Fruit fly (Drosophila melanogaster) whole organism, prepupa: ENCODE results near the gene Mcm7.

ENCODE experiments used
- CG10669 ChIP-seq: fragments of 200-800 bp; sonication (Bioruptor generic); optimal IDR thresholded peaks from 3 replicates; lab custom pipeline; 2018; ENCODE audit warnings: missing biosample characterization, mild to moderate bottlenecking, missing genetic modification characterization, moderate library complexity
- CG11294 ChIP-seq: fragments of 200-800 bp; sonication (Bioruptor generic); IDR thresholded peaks from 2 replicates; pipeline ENCODE4 v1.3.6; 2022; ENCODE audit warnings: missing biosample characterization, missing genetic modification characterization
- CG11762 ChIP-seq: fragments of 200-800 bp; sonication (Bioruptor generic); optimal IDR thresholded peaks from 3 replicates; lab custom pipeline; 2016; ENCODE audit warnings: missing biosample characterization, missing genetic modification characterization; ENCODE audit not compliant: insufficient read depth
- CG15336 ChIP-seq: fragments of 200-800 bp; sonication (Bioruptor generic); IDR thresholded peaks from 2 replicates; pipeline ENCODE4 v1.3.6; 2022; ENCODE audit warnings: missing biosample characterization, missing genetic modification characterization
- CG16779 ChIP-seq: fragments of 200-800 bp; sonication (Bioruptor generic); optimal IDR thresholded peaks from 3 replicates; lab custom pipeline; 2017; ENCODE audit warnings: missing biosample characterization, mild to moderate bottlenecking, missing genetic modification characterization
- CG3032 ChIP-seq: fragments of 200-800 bp; optimal IDR thresholded peaks from 2 replicates; lab custom pipeline; 2019; ENCODE audit warnings: missing biosample characterization, mild to moderate bottlenecking, missing genetic modification characterization, moderate library complexity
- CG32006 ChIP-seq: fragments of 200-800 bp; sonication (Bioruptor generic); optimal IDR thresholded peaks from 3 replicates; lab custom pipeline; 2017; ENCODE audit warnings: missing biosample characterization, mild to moderate bottlenecking, missing genetic modification characterization
- CG3919 ChIP-seq: fragments of 200-800 bp; sonication (Bioruptor generic); optimal IDR thresholded peaks from 3 replicates; lab custom pipeline; 2016; ENCODE audit warnings: missing biosample characterization, missing genetic modification characterization
- CG4318 ChIP-seq: fragments of 200-800 bp; sonication (Bioruptor generic); optimal IDR thresholded peaks from 3 replicates; lab custom pipeline; 2017; ENCODE audit warnings: missing biosample characterization, mild to moderate bottlenecking, missing genetic modification characterization
- CG6163 ChIP-seq: fragments of 200-800 bp; sonication (Bioruptor generic); IDR thresholded peaks from 3 replicates; pipeline ENCODE4 v1.3.6; 2022; ENCODE audit warnings: missing biosample characterization, missing genetic modification characterization
- CG6276 ChIP-seq: fragments of 200-800 bp; sonication (Bioruptor generic); optimal IDR thresholded peaks from 2 replicates; lab custom pipeline; 2017; ENCODE audit warnings: missing biosample characterization, mild to moderate bottlenecking, missing genetic modification characterization
- CG6808 ChIP-seq: fragments of 200-800 bp; sonication (Bioruptor generic); optimal IDR thresholded peaks from 3 replicates; lab custom pipeline; 2017; ENCODE audit warnings: missing biosample characterization, missing genetic modification characterization, mild to moderate bottlenecking, moderate library complexity, missing genetic modification reagents
- CG6854 ChIP-seq: fragments of 200-800 bp; sonication (Bioruptor generic); optimal IDR thresholded peaks from 2 replicates; lab custom pipeline; 2017; ENCODE audit warnings: missing biosample characterization, mild to moderate bottlenecking, missing genetic modification characterization
- CG8119 ChIP-seq: fragments of 200-800 bp; sonication (Bioruptor generic); IDR thresholded peaks from 3 replicates; pipeline ENCODE4 v1.3.6; 2022; ENCODE audit warnings: missing biosample characterization, missing genetic modification characterization
- CG8319 ChIP-seq: fragments of 200-800 bp; sonication (Bioruptor generic); optimal IDR thresholded peaks from 3 replicates; lab custom pipeline; 2016; ENCODE audit warnings: missing biosample characterization, missing genetic modification characterization
- Eip75B ChIP-seq: fragments of 200-800 bp; sonication (Bioruptor generic); optimal IDR thresholded peaks from 3 replicates; lab custom pipeline; 2016; ENCODE audit warnings: missing biosample characterization, missing genetic modification characterization
- Eip78C ChIP-seq: fragments of 200-800 bp; sonication (Bioruptor generic); peaks from one replicate; lab custom pipeline; 2016; ENCODE audit warnings: missing biosample characterization, missing genetic modification characterization
- Ets96B ChIP-seq: fragments of 200-800 bp; optimal IDR thresholded peaks from 2 replicates; lab custom pipeline; 2019; ENCODE audit warnings: missing biosample characterization, mild to moderate bottlenecking, missing genetic modification characterization, moderate library complexity
- Gug ChIP-seq: fragments of 200-800 bp; sonication (Bioruptor generic); IDR thresholded peaks from 2 replicates; pipeline ENCODE4 v1.3.6; 2022; ENCODE audit warnings: missing biosample characterization, missing genetic modification characterization
- Hr38 ChIP-seq: sonication (Bioruptor generic); optimal IDR thresholded peaks from 2 replicates; lab custom pipeline; 2016; ENCODE audit warnings: missing biosample characterization, missing genetic modification characterization
- Hr39 ChIP-seq: fragments of 200-800 bp; sonication (Bioruptor generic); optimal IDR thresholded peaks from 2 replicates; lab custom pipeline; 2016; ENCODE audit warnings: missing biosample characterization, missing genetic modification characterization
- Hr4 ChIP-seq: fragments of 200-800 bp; sonication (Bioruptor generic); optimal IDR thresholded peaks from 3 replicates; lab custom pipeline; 2016; ENCODE audit warnings: missing biosample characterization, missing genetic modification characterization
- OdsH ChIP-seq: fragments of 200-800 bp; sonication (Bioruptor generic); optimal IDR thresholded peaks from 3 replicates; lab custom pipeline; 2016; ENCODE audit warnings: missing biosample characterization, missing genetic modification characterization
- Sox102F ChIP-seq: fragments of 200-800 bp; sonication (Bioruptor generic); optimal IDR thresholded peaks from 2 replicates; lab custom pipeline; 2016; ENCODE audit warnings: missing biosample characterization, mild to moderate bottlenecking, missing genetic modification characterization
- Sox14 ChIP-seq: fragments of 200-800 bp; sonication (Bioruptor generic); optimal IDR thresholded peaks from 3 replicates; lab custom pipeline; 2016; ENCODE audit warnings: missing biosample characterization, missing genetic modification characterization
- achi ChIP-seq: fragments of 200-800 bp; sonication (Bioruptor generic); optimal IDR thresholded peaks from 3 replicates; lab custom pipeline; 2016; ENCODE audit warnings: missing biosample characterization, missing genetic modification characterization
- acj6 ChIP-seq: fragments of 200-800 bp; sonication (Bioruptor generic); optimal IDR thresholded peaks from 3 replicates; lab custom pipeline; 2016; ENCODE audit warnings: missing biosample characterization, missing genetic modification characterization
- cyc ChIP-seq: fragments of 200-800 bp; sonication (Bioruptor generic); optimal IDR thresholded peaks from 3 replicates; lab custom pipeline; 2016; ENCODE audit warnings: missing biosample characterization, missing genetic modification characterization
- dac ChIP-seq: fragments of 200-800 bp; sonication (Bioruptor generic); optimal IDR thresholded peaks from 2 replicates; lab custom pipeline; 2017; ENCODE audit warnings: missing biosample characterization, mild to moderate bottlenecking, missing genetic modification characterization
- dsx ChIP-seq: fragments of 200-800 bp; optimal IDR thresholded peaks from 3 replicates; lab custom pipeline; 2019; ENCODE audit warnings: missing biosample characterization, mild to moderate bottlenecking, missing genetic modification characterization, moderate library complexity; ENCODE audit not compliant: poor library complexity, severe bottlenecking
- esn ChIP-seq: fragments of 200-800 bp; sonication (Bioruptor generic); optimal IDR thresholded peaks from 2 replicates; lab custom pipeline; 2016; ENCODE audit warnings: missing biosample characterization, mild to moderate bottlenecking, missing genetic modification characterization, moderate library complexity
- fd59A ChIP-seq: fragments of 200-800 bp; sonication (Bioruptor generic); optimal IDR thresholded peaks from 2 replicates; lab custom pipeline; 2017; ENCODE audit warnings: missing biosample characterization, mild to moderate bottlenecking, missing genetic modification characterization, missing genetic modification reagents
- fkh ChIP-seq: fragments of 200-800 bp; sonication (Bioruptor generic); optimal IDR thresholded peaks from 3 replicates; lab custom pipeline; 2017; ENCODE audit warnings: missing biosample characterization, mild to moderate bottlenecking, missing genetic modification characterization, moderate library complexity
- lz ChIP-seq: fragments of 200-800 bp; sonication (Bioruptor generic); optimal IDR thresholded peaks from 3 replicates; lab custom pipeline; 2016; ENCODE audit warnings: missing biosample characterization, missing genetic modification characterization
- net ChIP-seq: fragments of 200-800 bp; sonication (Bioruptor generic); optimal IDR thresholded peaks from 3 replicates; lab custom pipeline; 2016; ENCODE audit warnings: missing biosample characterization, missing genetic modification characterization
- pdm3 ChIP-seq: fragments of 200-800 bp; sonication (Bioruptor generic); optimal IDR thresholded peaks from 3 replicates; lab custom pipeline; 2016; ENCODE audit warnings: missing biosample characterization, missing genetic modification characterization
- salr ChIP-seq, 2 experiments: fragments of 200-800 bp; sonication (Bioruptor generic); optimal IDR thresholded peaks; 3 replicates each; lab custom pipeline; 2016 to 2018; ENCODE audit warnings: missing biosample characterization in 2 of 2, missing genetic modification characterization in 2 of 2, mild to moderate bottlenecking in 1 of 2
- spab ChIP-seq: fragments of 200-800 bp; sonication (Bioruptor generic); optimal IDR thresholded peaks from 2 replicates; lab custom pipeline; 2017; ENCODE audit warnings: missing biosample characterization, mild to moderate bottlenecking, missing genetic modification characterization, missing genetic modification reagents
- ss ChIP-seq, 2 experiments: fragments of 200-800 bp; sonication (Bioruptor generic); optimal IDR thresholded peaks; 2 replicates in 1 of 2; 3 replicates in 1 of 2; lab custom pipeline; 2017 to 2018; ENCODE audit warnings: mild to moderate bottlenecking in 2 of 2, missing biosample characterization in 2 of 2, missing genetic modification characterization in 2 of 2, moderate library complexity in 1 of 2
- svp ChIP-seq: fragments of 200-800 bp; sonication (Bioruptor generic); peaks from one replicate; lab custom pipeline; 2016; ENCODE audit warnings: missing biosample characterization, missing genetic modification characterization
- vri ChIP-seq: fragments of 200-800 bp; sonication (Bioruptor generic); optimal IDR thresholded peaks from 3 replicates; lab custom pipeline; 2016; ENCODE audit warnings: missing biosample characterization, mild to moderate bottlenecking, missing genetic modification characterization

The Mcm7 gene

dm6 chr3L:8853382-8853781 lies 38.0 kb upstream of the Mcm7 start (continued):
- TF ChIP-seq spab (GFP tag; lab: Kevin White, UChicago) = no peak
- TF ChIP-seq CG11294 (GFP tag; lab: Robert Waterston, UW) = no peak
- TF ChIP-seq Hr39 (GFP tag; lab: Kevin White, UChicago) = no peak
- peak; percentile 16 for TF ChIP-seq CG3919
- no peak for TF ChIP-seq Ets96B (tag; lab: Kevin White, UChicago)
- TF ChIP-seq fd59A (GFP tag; lab: Kevin White, UChicago) = no peak
- TF ChIP-seq pdm3 (GFP tag; lab: Kevin White, UChicago) = peak; percentile 28
- TF ChIP-seq Sox102F = no peak
- TF ChIP-seq Sox14 = no peak
- peak; percentile 4 for TF ChIP-seq CG4318 (GFP tag; lab: Kevin White, UChicago)
- no peak for TF ChIP-seq Gug (GFP tag; lab: Robert Waterston, UW)
- peak; percentile 14 for TF ChIP-seq acj6
- no peak for TF ChIP-seq dac
- peak; percentile 38; the same call in 1 of the 3 replicates for TF ChIP-seq CG8119
- TF ChIP-seq CG32006 (GFP tag; lab: Kevin White, UChicago) = peak; percentile 43
- no peak for TF ChIP-seq salr (GFP tag; optimal IDR thresholded peaks at IDR 0.05; lab: Kevin White, UChicago)
- TF ChIP-seq Hr38 (GFP tag; lab: Kevin White, UChicago) = no peak
- no peak for TF ChIP-seq CG6854 (GFP tag; lab: Kevin White, UChicago)
- TF ChIP-seq cyc (GFP tag; lab: Kevin White, UChicago) = no peak

- TF ChIP-seq svp (peak; percentile 21), net (no peak), Eip78C (GFP tag; lab: Kevin White, UChicago) (peak; percentile 6), dac (no peak)
These were observed 36.1 kb upstream of the Mcm7 start for dm6 chr3L:8855262-8855661.

dm6 chr3L:8856875-8857274 lies 34.5 kb upstream of the Mcm7 start:
- TF ChIP-seq Ets96B (tag; lab: Kevin White, UChicago) (no peak), acj6 (no peak), CG11762 (GFP tag; lab: Kevin White, UChicago) (no peak), CG6854 (GFP tag; lab: Kevin White, UChicago) (no peak), fkh (GFP tag; lab: Kevin White, UChicago) (peak; percentile 27)
- TF ChIP-seq, all 60 proteins: peak for 1

dm6 chr3L:8857648-8858362 lies 33.6 kb upstream of the Mcm7 start:
- TF ChIP-seq dsx (GFP tag; lab: Kevin White, UChicago) = no peak
- TF ChIP-seq dac = no peak
- TF ChIP-seq cyc (GFP tag; lab: Kevin White, UChicago) = no peak
- no peak for TF ChIP-seq achi (GFP tag; lab: Kevin White, UChicago)
- TF ChIP-seq Eip78C (GFP tag; lab: Kevin White, UChicago) = peak; percentile 14

- no peak for TF ChIP-seq Eip75B
- peak; percentile 33 for TF ChIP-seq CG3032
- no peak for TF ChIP-seq lz (GFP tag; lab: Kevin White, UChicago)
- TF ChIP-seq CG8319 = no peak
- TF ChIP-seq Hr4 (GFP tag; lab: Kevin White, UChicago) = peak; percentile 27
- peak; percentile 64 for TF ChIP-seq spab (GFP tag; lab: Kevin White, UChicago)
- TF ChIP-seq ss (GFP tag; optimal IDR thresholded peaks at IDR 0.05; lab: Kevin White, UChicago) = no peak
- peak; percentile 56 for TF ChIP-seq CG6808
- peak; percentile 38 for TF ChIP-seq CG6276 (GFP tag; lab: Kevin White, UChicago)
- peak; percentile 26 for TF ChIP-seq CG4318 (GFP tag; lab: Kevin White, UChicago)
- TF ChIP-seq CG16779 (tag; lab: Kevin White, UChicago) = no peak
- TF ChIP-seq fd59A (GFP tag; lab: Kevin White, UChicago) = no peak
- TF ChIP-seq Ets96B (tag; lab: Kevin White, UChicago) = peak; percentile 66
- TF ChIP-seq CG3919 = peak; percentile 58
- TF ChIP-seq CG6163 (GFP tag; lab: Robert Waterston, UW) = peak; percentile 24; the same call in 1 of the 3 replicates
- TF ChIP-seq net = no peak
- TF ChIP-seq CG11762 (GFP tag; lab: Kevin White, UChicago) = peak; percentile 15
- no peak for TF ChIP-seq esn
- TF ChIP-seq CG32006 (GFP tag; lab: Kevin White, UChicago) = peak; percentile 58
- peak; percentile 9 for TF ChIP-seq dsx (GFP tag; lab: Kevin White, UChicago)
- peak; percentile 68 for TF ChIP-seq CG10669
- TF ChIP-seq OdsH = peak; percentile 1
- TF ChIP-seq vri (GFP tag; lab: Kevin White, UChicago) = no peak
- peak; percentile 29; the same call in 1 of the 2 replicates for TF ChIP-seq CG15336 (GFP tag; lab: Robert Waterston, UW)
These were observed 31.5 kb upstream of the Mcm7 start for dm6 chr3L:8859936-8860335.
